Worm (Caenorhabditis elegans) whole organism, mixed stage, embryonic: Measurements from ENCODE around the gene sre-1.

ENCODE experiments used
- blmp-1 ChIP-seq: fragments of 150-350 bp; optimal IDR thresholded peaks from 2 replicates; lab custom pipeline; 2014; ENCODE audit warnings: missing biosample characterization, missing genetic modification characterization
- elt-1 ChIP-seq: sonication (generic microtip); optimal IDR thresholded peaks from 2 replicates; lab custom pipeline; 2017; ENCODE audit warnings: missing genetic modification characterization, mild to moderate bottlenecking, missing compliant biosample characterization, antibody characterized with exemption, moderate library complexity, borderline replicate concordance; ENCODE audit not compliant: insufficient read depth
- lin-13 ChIP-seq: fragments of 150-350 bp; optimal IDR thresholded peaks from 2 replicates; lab custom pipeline; 2014; ENCODE audit warnings: missing biosample characterization, missing genetic modification characterization
- nhr-12 ChIP-seq: fragments of 150-350 bp; optimal IDR thresholded peaks from 2 replicates; lab custom pipeline; 2014; ENCODE audit warnings: missing biosample characterization, missing genetic modification characterization
- nhr-237 ChIP-seq: fragments of 150-350 bp; optimal IDR thresholded peaks from 2 replicates; lab custom pipeline; 2014; ENCODE audit warnings: missing biosample characterization, missing genetic modification characterization
- nhr-76 ChIP-seq: sonication (generic microtip); optimal IDR thresholded peaks from 2 replicates; lab custom pipeline; 2017; ENCODE audit warnings: missing biosample characterization, missing genetic modification characterization
- pha-4 ChIP-seq: fragments of 150-350 bp; optimal IDR thresholded peaks from 2 replicates; lab custom pipeline; 2018; ENCODE audit warnings: missing biosample characterization, missing genetic modification reagents, missing genetic modification characterization
- snpc-4 ChIP-seq: fragments of 150-350 bp; optimal IDR thresholded peaks from 2 replicates; lab custom pipeline; 2014; ENCODE audit warnings: missing biosample characterization, missing genetic modification characterization
- unc-39 ChIP-seq: fragments of 150-350 bp; optimal IDR thresholded peaks from 2 replicates; lab custom pipeline; 2014; ENCODE audit warnings: missing biosample characterization, missing genetic modification characterization
- unc-62 ChIP-seq: fragments of 150-350 bp; optimal IDR thresholded peaks from 2 replicates; lab custom pipeline; 2014; ENCODE audit warnings: missing biosample characterization, missing genetic modification reagents, missing genetic modification characterization
- ztf-11 ChIP-seq: fragments of 150-350 bp; optimal IDR thresholded peaks from 2 replicates; lab custom pipeline; 2014; ENCODE audit warnings: missing biosample characterization, missing genetic modification characterization

- TF ChIP-seq nhr-237 (tag; lab: Kevin White, UChicago) (no peak), nhr-12 (tag; lab: Kevin White, UChicago) (no peak), nhr-76 (tag; lab: Kevin White, UChicago) (no peak), ztf-11 (no peak), unc-62 (no peak), snpc-4 (tag; lab: Kevin White, UChicago) (no peak), lin-13 (no peak), elt-1 (tag; lab: Kevin White, UChicago) (no peak), blmp-1 (tag; lab: Kevin White, UChicago) (no peak), pha-4 (tag; lab: Kevin White, UChicago) (no peak), unc-39 (no peak)
Measured at ce11 chrII:7695636-7696035, 13.9 kb upstream of the sre-1 start.
